Worm (Caenorhabditis elegans) whole organism, late embryonic: ENCODE results near the gene R07E4.1.

Experiments used
- C38D4.7 ChIP-seq: fragments of 200-800 bp; sonication (Bioruptor generic); optimal IDR thresholded peaks from 2 replicates; lab custom pipeline; 2018; ENCODE audit warnings: mild to moderate bottlenecking, missing genetic modification characterization, moderate library complexity, missing compliant biosample characterization
- ama-1 ChIP-seq: fragments of 150-350 bp; optimal IDR thresholded peaks from 2 replicates; lab custom pipeline; 2014
- ceh-31 ChIP-seq: sonication (generic microtip); optimal IDR thresholded peaks from 2 replicates; lab custom pipeline; 2016; ENCODE audit warnings: missing genetic modification characterization, missing compliant biosample characterization
- ceh-34 ChIP-seq: sonication (generic microtip); optimal IDR thresholded peaks from 2 replicates; lab custom pipeline; 2016; ENCODE audit warnings: mild to moderate bottlenecking, missing genetic modification characterization, missing compliant biosample characterization
- ceh-45 ChIP-seq: fragments of 200-800 bp; sonication (Bioruptor generic); IDR thresholded peaks from 2 replicates; pipeline ENCODE4 v1.3.6; 2022; ENCODE audit warnings: missing genetic modification reagents, missing genetic modification characterization, missing compliant biosample characterization
- che-1 ChIP-seq: sonication (generic microtip); optimal IDR thresholded peaks from 2 replicates; lab custom pipeline; 2016; ENCODE audit warnings: mild to moderate bottlenecking, missing genetic modification characterization, missing compliant biosample characterization
- hlh-30 ChIP-seq: sonication (generic microtip); optimal IDR thresholded peaks from 2 replicates; lab custom pipeline; 2017; ENCODE audit warnings: antibody characterized with exemption, missing genetic modification characterization, missing compliant biosample characterization; ENCODE audit not compliant: insufficient read depth
- hlh-6 ChIP-seq: sonication (generic microtip); optimal IDR thresholded peaks from 2 replicates; lab custom pipeline; 2016; ENCODE audit warnings: missing genotype, missing genetic modification characterization, missing compliant biosample characterization
- mec-3 ChIP-seq: sonication (generic microtip); optimal IDR thresholded peaks from 2 replicates; lab custom pipeline; 2016; ENCODE audit warnings: borderline replicate concordance, missing genetic modification characterization, missing compliant biosample characterization
- nhr-11 ChIP-seq: fragments of 150-350 bp; optimal IDR thresholded peaks from 2 replicates; lab custom pipeline; 2014; ENCODE audit warnings: missing biosample characterization, missing genetic modification characterization
- pros-1 ChIP-seq: fragments of 150-350 bp; optimal IDR thresholded peaks from 2 replicates; lab custom pipeline; 2014; ENCODE audit warnings: missing biosample characterization, missing genetic modification reagents, missing genetic modification characterization
- sox-2 ChIP-seq: fragments of 200-800 bp; sonication (Bioruptor generic); IDR thresholded peaks from 2 replicates; pipeline ENCODE4 v1.3.6; 2022; ENCODE audit warnings: missing genetic modification reagents, missing genetic modification characterization, missing compliant biosample characterization
- sox-4 ChIP-seq: sonication (generic microtip); optimal IDR thresholded peaks from 2 replicates; lab custom pipeline; 2017; ENCODE audit warnings: mild to moderate bottlenecking, missing genetic modification characterization, inconsistent platforms, missing compliant biosample characterization

DNA sequence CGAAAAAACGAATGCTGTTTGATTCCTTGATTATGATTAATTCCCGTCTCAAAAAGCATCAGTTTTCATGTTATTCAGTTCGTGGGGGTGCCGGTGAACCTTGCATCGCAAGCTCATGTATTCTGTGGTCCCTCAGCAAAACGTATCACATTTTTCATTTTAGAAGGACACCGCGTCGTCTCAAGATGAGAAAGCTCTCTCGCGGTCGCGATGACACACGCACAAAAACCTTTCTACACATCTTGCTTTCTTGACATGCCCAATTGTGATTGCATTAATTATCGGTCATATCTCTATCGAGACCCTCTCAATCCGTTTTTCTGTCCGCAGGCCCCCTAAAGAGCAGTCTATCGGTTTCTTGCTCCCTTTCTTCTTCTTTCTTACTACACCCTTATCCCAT lies 2.8 kb upstream of the R07E4.1 start:
- TF ChIP-seq che-1, result no peak
- TF ChIP-seq mec-3, result no peak
- TF ChIP-seq pros-1 (tag; lab: Kevin White, UChicago), result no peak
- TF ChIP-seq hlh-30 (tag; lab: Kevin White, UChicago), result no peak
- no peak for TF ChIP-seq ceh-45 (GFP tag; lab: Robert Waterston, UW)
- TF ChIP-seq sox-2 (GFP tag; lab: Robert Waterston, UW), result no peak
- no peak for TF ChIP-seq ama-1 (lab: Kevin White, UChicago)
- no peak for TF ChIP-seq C38D4.7
- no peak for TF ChIP-seq ceh-31 (tag; lab: Kevin White, UChicago)
- no peak for TF ChIP-seq ceh-34 (tag; lab: Kevin White, UChicago)
- TF ChIP-seq nhr-11, result no peak
- no peak for TF ChIP-seq sox-4 (tag; lab: Kevin White, UChicago)
- TF ChIP-seq hlh-6 (tag; lab: Kevin White, UChicago), result no peak
